Worm (Caenorhabditis elegans) whole organism, late embryonic: ENCODE measurements around the gene ins-7.

Source experiments
- K02D7.2 ChIP-seq: sonication (generic microtip); optimal IDR thresholded peaks from 2 replicates; lab custom pipeline; 2017; ENCODE audit warnings: mild to moderate bottlenecking, missing genetic modification characterization, missing compliant biosample characterization
- K09A11.1 ChIP-seq: sonication (generic microtip); optimal IDR thresholded peaks from 2 replicates; lab custom pipeline; 2017; ENCODE audit warnings: antibody characterized with exemption, mild to moderate bottlenecking, missing genetic modification characterization, missing compliant biosample characterization; ENCODE audit not compliant: insufficient read depth
- ceh-48 ChIP-seq: sonication (generic microtip); optimal IDR thresholded peaks from 2 replicates; lab custom pipeline; 2016; ENCODE audit warnings: missing genetic modification characterization, inconsistent platforms, missing compliant biosample characterization
- ets-4 ChIP-seq: sonication (generic microtip); optimal IDR thresholded peaks from 2 replicates; lab custom pipeline; 2016; ENCODE audit warnings: missing genetic modification characterization, missing compliant biosample characterization
- lin-11 ChIP-seq: fragments of 200-800 bp; sonication (Bioruptor generic); optimal IDR thresholded peaks from 2 replicates; lab custom pipeline; 2018; ENCODE audit warnings: mild to moderate bottlenecking, missing genetic modification characterization, missing compliant biosample characterization
- madf-2 ChIP-seq: sonication (generic microtip); optimal IDR thresholded peaks from 2 replicates; lab custom pipeline; 2017; ENCODE audit warnings: missing genetic modification characterization, missing compliant biosample characterization
- nhr-11 ChIP-seq: fragments of 150-350 bp; optimal IDR thresholded peaks from 2 replicates; lab custom pipeline; 2014; ENCODE audit warnings: missing biosample characterization, missing genetic modification characterization
- pha-4 ChIP-seq: fragments of 150-350 bp; optimal IDR thresholded peaks from 2 replicates; lab custom pipeline; 2018; ENCODE audit warnings: missing biosample characterization, missing genetic modification reagents, missing genetic modification characterization
- pqm-1 ChIP-seq: sonication (generic microtip); optimal IDR thresholded peaks from 2 replicates; lab custom pipeline; 2016; ENCODE audit warnings: missing genetic modification characterization, missing compliant biosample characterization
- unc-42 ChIP-seq: sonication (generic microtip); optimal IDR thresholded peaks from 2 replicates; lab custom pipeline; 2016; ENCODE audit warnings: missing genotype, missing genetic modification characterization, missing compliant biosample characterization
- ztf-16 ChIP-seq: sonication (generic microtip); optimal IDR thresholded peaks from 2 replicates; lab custom pipeline; 2017; ENCODE audit warnings: missing genetic modification characterization, missing compliant biosample characterization

- TF ChIP-seq ceh-48 (tag; lab: Kevin White, UChicago) (no peak), K09A11.1 (tag; lab: Kevin White, UChicago) (no peak), nhr-11 (tag; lab: Kevin White, UChicago) (no peak), unc-42 (no peak), pha-4 (tag; lab: Kevin White, UChicago) (no peak), ztf-16 (tag; lab: Kevin White, UChicago) (no peak), K02D7.2 (tag; lab: Kevin White, UChicago) (no peak), madf-2 (tag; lab: Kevin White, UChicago) (no peak), pqm-1 (no peak), lin-11 (no peak), ets-4 (no peak)
These were observed 42.9 kb upstream of the ins-7 start for ce11 chrIV:9725468-9725985.
